Worm (Caenorhabditis elegans) whole organism, late embryonic: ENCODE data around the gene F25D1.3.

Experiments used
- C38D4.7 ChIP-seq: fragments of 200-800 bp; sonication (Bioruptor generic); optimal IDR thresholded peaks from 2 replicates; lab custom pipeline; 2018; ENCODE audit warnings: mild to moderate bottlenecking, missing genetic modification characterization, moderate library complexity, missing compliant biosample characterization
- Y22D7AL.16 ChIP-seq: sonication (generic microtip); optimal IDR thresholded peaks from 2 replicates; lab custom pipeline; 2016; ENCODE audit warnings: missing genetic modification characterization, missing compliant biosample characterization
- ama-1 ChIP-seq: fragments of 150-350 bp; optimal IDR thresholded peaks from 2 replicates; lab custom pipeline; 2014
- ceh-14 ChIP-seq: sonication (generic microtip); optimal IDR thresholded peaks from 2 replicates; lab custom pipeline; 2016; ENCODE audit warnings: missing genotype, missing genetic modification characterization, missing compliant biosample characterization
- ceh-19 ChIP-seq: fragments of 200-800 bp; sonication (Bioruptor generic); optimal IDR thresholded peaks from 2 replicates; lab custom pipeline; 2018; ENCODE audit warnings: mild to moderate bottlenecking, missing genetic modification characterization, missing compliant biosample characterization
- ceh-2 ChIP-seq: sonication (generic microtip); optimal IDR thresholded peaks from 2 replicates; lab custom pipeline; 2016; ENCODE audit warnings: missing genotype, missing genetic modification characterization, missing compliant biosample characterization
- ceh-22 ChIP-seq: sonication (generic microtip); optimal IDR thresholded peaks from 2 replicates; lab custom pipeline; 2017; ENCODE audit warnings: missing biosample characterization, missing genetic modification characterization
- ceh-24 ChIP-seq: sonication (generic microtip); optimal IDR thresholded peaks from 2 replicates; lab custom pipeline; 2016; ENCODE audit warnings: mild to moderate bottlenecking, missing genetic modification characterization, missing compliant biosample characterization
- ceh-30 ChIP-seq: fragments of 150-350 bp; optimal IDR thresholded peaks from 2 replicates; lab custom pipeline; 2014; ENCODE audit warnings: missing biosample characterization, missing genetic modification characterization
- ceh-34 ChIP-seq: sonication (generic microtip); optimal IDR thresholded peaks from 2 replicates; lab custom pipeline; 2016; ENCODE audit warnings: mild to moderate bottlenecking, missing genetic modification characterization, missing compliant biosample characterization
- ceh-48 ChIP-seq: sonication (generic microtip); optimal IDR thresholded peaks from 2 replicates; lab custom pipeline; 2016; ENCODE audit warnings: missing genetic modification characterization, inconsistent platforms, missing compliant biosample characterization
- ceh-6 ChIP-seq: fragments of 200-800 bp; sonication (Bioruptor generic); optimal IDR thresholded peaks from 2 replicates; lab custom pipeline; 2018; ENCODE audit warnings: mild to moderate bottlenecking, missing genetic modification characterization, missing compliant biosample characterization
- dmd-4 ChIP-seq: sonication (generic microtip); optimal IDR thresholded peaks from 2 replicates; lab custom pipeline; 2016; ENCODE audit warnings: borderline replicate concordance, missing genetic modification characterization, missing compliant biosample characterization
- dve-1 ChIP-seq: sonication (generic microtip); optimal IDR thresholded peaks from 2 replicates; lab custom pipeline; 2017; ENCODE audit warnings: antibody characterized with exemption, mild to moderate bottlenecking, missing genetic modification characterization, missing compliant biosample characterization
- elt-4 ChIP-seq: sonication (generic microtip); optimal IDR thresholded peaks from 2 replicates; lab custom pipeline; 2016; ENCODE audit warnings: missing genetic modification characterization, missing compliant biosample characterization
- ets-4 ChIP-seq: sonication (generic microtip); optimal IDR thresholded peaks from 2 replicates; lab custom pipeline; 2016; ENCODE audit warnings: missing genetic modification characterization, missing compliant biosample characterization
- fkh-6 ChIP-seq: sonication (generic microtip); optimal IDR thresholded peaks from 2 replicates; lab custom pipeline; 2016; ENCODE audit warnings: missing genetic modification characterization, missing compliant biosample characterization
- gmeb-2 ChIP-seq: sonication (generic microtip); optimal IDR thresholded peaks from 2 replicates; lab custom pipeline; 2016; ENCODE audit warnings: missing genetic modification characterization, inconsistent platforms, missing compliant biosample characterization
- hlh-13 ChIP-seq: fragments of 200-800 bp; sonication (Bioruptor generic); optimal IDR thresholded peaks from 2 replicates; lab custom pipeline; 2018; ENCODE audit warnings: mild to moderate bottlenecking, missing genetic modification characterization, missing compliant biosample characterization
- hlh-15 ChIP-seq: sonication (generic microtip); optimal IDR thresholded peaks from 2 replicates; lab custom pipeline; 2016; ENCODE audit warnings: missing genetic modification characterization, missing compliant biosample characterization
- hlh-30 ChIP-seq: sonication (generic microtip); optimal IDR thresholded peaks from 2 replicates; lab custom pipeline; 2017; ENCODE audit warnings: antibody characterized with exemption, missing genetic modification characterization, missing compliant biosample characterization; ENCODE audit not compliant: insufficient read depth
- hlh-6 ChIP-seq: sonication (generic microtip); optimal IDR thresholded peaks from 2 replicates; lab custom pipeline; 2016; ENCODE audit warnings: missing genotype, missing genetic modification characterization, missing compliant biosample characterization
- hlh-8 ChIP-seq: sonication (generic microtip); optimal IDR thresholded peaks from 2 replicates; lab custom pipeline; 2016; ENCODE audit warnings: missing genotype, missing genetic modification characterization, missing compliant biosample characterization
- madf-2 ChIP-seq: sonication (generic microtip); optimal IDR thresholded peaks from 2 replicates; lab custom pipeline; 2017; ENCODE audit warnings: missing genetic modification characterization, missing compliant biosample characterization
- mec-3 ChIP-seq: sonication (generic microtip); optimal IDR thresholded peaks from 2 replicates; lab custom pipeline; 2016; ENCODE audit warnings: borderline replicate concordance, missing genetic modification characterization, missing compliant biosample characterization
- nfya-1 ChIP-seq: sonication (generic microtip); optimal IDR thresholded peaks from 2 replicates; lab custom pipeline; 2017; ENCODE audit warnings: missing genetic modification characterization, mild to moderate bottlenecking, missing compliant biosample characterization, antibody characterized with exemption, moderate library complexity
- pat-9 ChIP-seq: fragments of 200-800 bp; sonication (Bioruptor generic); optimal IDR thresholded peaks from 2 replicates; lab custom pipeline; 2018; ENCODE audit warnings: mild to moderate bottlenecking, missing genetic modification characterization, moderate library complexity, missing compliant biosample characterization
- pax-1 ChIP-seq: fragments of 150-350 bp; optimal IDR thresholded peaks from 2 replicates; lab custom pipeline; 2014; ENCODE audit warnings: missing biosample characterization, missing genetic modification characterization
- pha-2 ChIP-seq: sonication (generic microtip); optimal IDR thresholded peaks from 2 replicates; lab custom pipeline; 2017; ENCODE audit warnings: mild to moderate bottlenecking, missing genetic modification characterization, missing compliant biosample characterization
- pha-4 ChIP-seq: fragments of 150-350 bp; optimal IDR thresholded peaks from 2 replicates; lab custom pipeline; 2018; ENCODE audit warnings: missing biosample characterization, missing genetic modification reagents, missing genetic modification characterization
- ref-2 ChIP-seq: sonication (generic microtip); optimal IDR thresholded peaks from 2 replicates; lab custom pipeline; 2016; ENCODE audit warnings: missing genetic modification characterization, missing compliant biosample characterization
- rnt-1 ChIP-seq: sonication (generic microtip); optimal IDR thresholded peaks from 2 replicates; lab custom pipeline; 2016; ENCODE audit warnings: missing genetic modification characterization, missing compliant biosample characterization
- sdc-2 ChIP-seq: sonication (generic microtip); optimal IDR thresholded peaks from 2 replicates; lab custom pipeline; 2016; ENCODE audit warnings: missing genotype, missing genetic modification characterization, missing compliant biosample characterization
- sox-2 ChIP-seq: fragments of 200-800 bp; sonication (Bioruptor generic); IDR thresholded peaks from 2 replicates; pipeline ENCODE4 v1.3.6; 2022; ENCODE audit warnings: missing genetic modification reagents, missing genetic modification characterization, missing compliant biosample characterization
- sox-4 ChIP-seq: sonication (generic microtip); optimal IDR thresholded peaks from 2 replicates; lab custom pipeline; 2017; ENCODE audit warnings: mild to moderate bottlenecking, missing genetic modification characterization, inconsistent platforms, missing compliant biosample characterization
- tbx-2 ChIP-seq: sonication (generic microtip); optimal IDR thresholded peaks from 2 replicates; lab custom pipeline; 2016; ENCODE audit warnings: missing genetic modification characterization, missing compliant biosample characterization
- tbx-7 ChIP-seq: sonication (generic microtip); optimal IDR thresholded peaks from 2 replicates; lab custom pipeline; 2016; ENCODE audit warnings: missing genotype, missing genetic modification characterization, missing compliant biosample characterization
- ttx-3 ChIP-seq: sonication (generic microtip); optimal IDR thresholded peaks from 2 replicates; lab custom pipeline; 2016; ENCODE audit warnings: missing genetic modification reagents, missing genetic modification characterization, missing compliant biosample characterization
- unc-3 ChIP-seq, 2 experiments: fragments of 200-800 bp in 1 of 2; sonication (Bioruptor generic) in 1 of 2; sonication (generic microtip) in 1 of 2; conservative IDR thresholded peaks in 1 of 2; optimal IDR thresholded peaks in 1 of 2; 2 replicates each; pipeline versions ENCODE4 v1.3.6 to Lab custom; 2016 to 2022; ENCODE audit warnings: missing compliant biosample characterization in 2 of 2, missing genetic modification characterization in 2 of 2, missing genetic modification reagents in 1 of 2
- unc-42 ChIP-seq: sonication (generic microtip); optimal IDR thresholded peaks from 2 replicates; lab custom pipeline; 2016; ENCODE audit warnings: missing genotype, missing genetic modification characterization, missing compliant biosample characterization
- unc-86 ChIP-seq: sonication (generic microtip); optimal IDR thresholded peaks from 2 replicates; lab custom pipeline; 2016; ENCODE audit warnings: missing genetic modification characterization, missing compliant biosample characterization
- zip-5 ChIP-seq: sonication (generic microtip); optimal IDR thresholded peaks from 2 replicates; lab custom pipeline; 2016; ENCODE audit warnings: missing genetic modification characterization, missing compliant biosample characterization
- ztf-16 ChIP-seq: sonication (generic microtip); optimal IDR thresholded peaks from 2 replicates; lab custom pipeline; 2017; ENCODE audit warnings: missing genetic modification characterization, missing compliant biosample characterization

F25D1.3 gene

ce11 chrV:10536808-10537207 is 8.3 kb downstream of the F25D1.3 start (continued):
- no peak for TF ChIP-seq ceh-2 (tag; lab: Kevin White, UChicago)
- no peak for TF ChIP-seq unc-86 (tag; lab: Kevin White, UChicago)
- TF ChIP-seq hlh-8 = no peak
- TF ChIP-seq sox-2 (GFP tag; lab: Robert Waterston, UW) = no peak
- TF ChIP-seq tbx-2 (tag; lab: Kevin White, UChicago) = peak; percentile 67
- TF ChIP-seq fkh-6 (tag; lab: Kevin White, UChicago) = no peak
- TF ChIP-seq elt-4 (tag; lab: Kevin White, UChicago) = no peak
- TF ChIP-seq ceh-6 (GFP tag; lab: Kevin White, UChicago) = no peak
- TF ChIP-seq pax-1 (tag; lab: Kevin White, UChicago) = no peak
- TF ChIP-seq ref-2 (tag; lab: Kevin White, UChicago) = peak; percentile 66
- TF ChIP-seq pha-2 (tag; lab: Kevin White, UChicago) = no peak
- TF ChIP-seq tbx-7 = no peak
- TF ChIP-seq ceh-30 = peak; percentile 48
- no peak for TF ChIP-seq unc-3 (GFP tag; conservative IDR thresholded peaks at IDR 0.05; lab: Robert Waterston, UW)
- no peak for TF ChIP-seq unc-3 (tag; optimal IDR thresholded peaks at IDR 0.05; lab: Kevin White, UChicago)
- TF ChIP-seq ets-4 (tag; lab: Kevin White, UChicago) = no peak
- no peak for TF ChIP-seq C38D4.7 (GFP tag; lab: Kevin White, UChicago)
- TF ChIP-seq ttx-3 (tag; lab: Kevin White, UChicago) = no peak
- TF ChIP-seq Y22D7AL.16 (tag; lab: Kevin White, UChicago) = no peak
- peak; percentile 80 for TF ChIP-seq nfya-1
- TF ChIP-seq hlh-15 (tag; lab: Kevin White, UChicago) = no peak
- TF ChIP-seq ceh-22 (tag; lab: Kevin White, UChicago) = no peak
- no peak for TF ChIP-seq gmeb-2 (tag; lab: Kevin White, UChicago)
- peak; percentile 8 for TF ChIP-seq hlh-30 (tag; lab: Kevin White, UChicago)
- no peak for TF ChIP-seq ceh-19 (GFP tag; lab: Kevin White, UChicago)
- TF ChIP-seq rnt-1 (tag; lab: Kevin White, UChicago) = peak; percentile 63
- peak; percentile 50 for TF ChIP-seq ceh-48 (tag; lab: Kevin White, UChicago)
- no peak for TF ChIP-seq ama-1
- no peak for TF ChIP-seq hlh-13 (GFP tag; lab: Kevin White, UChicago)
- TF ChIP-seq hlh-6 = no peak
- TF ChIP-seq ceh-34 (tag; lab: Kevin White, UChicago) = peak; percentile 34
- no peak for TF ChIP-seq ceh-24 (tag; lab: Kevin White, UChicago)
- TF ChIP-seq ceh-14 (tag; lab: Kevin White, UChicago) = no peak
- TF ChIP-seq zip-5 = no peak
- no peak for TF ChIP-seq ztf-16
- peak; percentile 35 for TF ChIP-seq dve-1
- TF ChIP-seq sox-4 (tag; lab: Kevin White, UChicago) = no peak
- no peak for TF ChIP-seq mec-3 (tag; lab: Kevin White, UChicago)
- no peak for TF ChIP-seq dmd-4 (tag; lab: Kevin White, UChicago)

- TF ChIP-seq Y22D7AL.16 (tag; lab: Kevin White, UChicago) (no peak), tbx-7 (no peak), unc-42 (no peak), madf-2 (tag; lab: Kevin White, UChicago) (no peak), ama-1 (no peak), sdc-2 (tag; lab: Kevin White, UChicago) (no peak), fkh-6 (tag; lab: Kevin White, UChicago) (no peak), ref-2 (tag; lab: Kevin White, UChicago) (no peak), pha-4 (tag; lab: Kevin White, UChicago) (no peak), ets-4 (tag; lab: Kevin White, UChicago) (no peak), pat-9 (no peak)
Observed at ce11 chrV:10539114-10539513, 10.6 kb downstream of the F25D1.3 start, which contains the start of gene F25D1.8. Gene F25D1.8 (plus strand): TSS chrV:10539414.
